Worm (Caenorhabditis elegans) whole organism, L2 larva: ENCODE results near the gene selt-1.1.
A peak's percentile ranks its signal among the peaks of the same experiment; 100 is the strongest.

ENCODE experiments used
- ceh-16 ChIP-seq: fragments of 150-350 bp; optimal IDR thresholded peaks from 2 replicates; lab custom pipeline; 2014; ENCODE audit warnings: missing biosample characterization, missing genetic modification characterization
- ceh-82 ChIP-seq: fragments of 150-350 bp; optimal IDR thresholded peaks from 2 replicates; lab custom pipeline; 2014; ENCODE audit warnings: missing biosample characterization, missing genetic modification characterization
- elt-1 ChIP-seq: fragments of 150-350 bp; optimal IDR thresholded peaks from 2 replicates; lab custom pipeline; 2014; ENCODE audit warnings: missing biosample characterization, missing genetic modification characterization
- elt-3 ChIP-seq: sonication (generic microtip); optimal IDR thresholded peaks from 2 replicates; lab custom pipeline; 2017; ENCODE audit warnings: missing biosample characterization, missing genetic modification characterization
- nhr-129 ChIP-seq: fragments of 150-350 bp; optimal IDR thresholded peaks from 2 replicates; lab custom pipeline; 2014; ENCODE audit warnings: missing biosample characterization, missing genetic modification characterization
- sma-3 ChIP-seq: sonication (generic microtip); optimal IDR thresholded peaks from 2 replicates; lab custom pipeline; 2016; ENCODE audit warnings: missing genetic modification reagents, missing genetic modification characterization, missing compliant biosample characterization
- snpc-4 ChIP-seq: fragments of 150-350 bp; optimal IDR thresholded peaks from 2 replicates; lab custom pipeline; 2014; ENCODE audit warnings: missing biosample characterization, missing genetic modification characterization

- TF ChIP-seq snpc-4 (tag; lab: Kevin White, UChicago), result no peak
- no peak for TF ChIP-seq ceh-82
- TF ChIP-seq elt-3 (tag; lab: Kevin White, UChicago), result no peak
- TF ChIP-seq sma-3 (GFP tag; lab: Kevin White, UChicago), result peak; percentile 79
- peak; percentile 93 for TF ChIP-seq nhr-129 (tag; lab: Kevin White, UChicago)
- no peak for TF ChIP-seq ceh-16
- TF ChIP-seq elt-1 (tag; lab: Kevin White, UChicago), result no peak
Observed at ce11 chrX:11522058-11522757, 24.1 kb downstream of the selt-1.1 start, which contains the start of gene sdc-2.
